Worm (Caenorhabditis elegans): ENCODE measurements around the gene pho-12.

The pho-12 gene

DNA sequence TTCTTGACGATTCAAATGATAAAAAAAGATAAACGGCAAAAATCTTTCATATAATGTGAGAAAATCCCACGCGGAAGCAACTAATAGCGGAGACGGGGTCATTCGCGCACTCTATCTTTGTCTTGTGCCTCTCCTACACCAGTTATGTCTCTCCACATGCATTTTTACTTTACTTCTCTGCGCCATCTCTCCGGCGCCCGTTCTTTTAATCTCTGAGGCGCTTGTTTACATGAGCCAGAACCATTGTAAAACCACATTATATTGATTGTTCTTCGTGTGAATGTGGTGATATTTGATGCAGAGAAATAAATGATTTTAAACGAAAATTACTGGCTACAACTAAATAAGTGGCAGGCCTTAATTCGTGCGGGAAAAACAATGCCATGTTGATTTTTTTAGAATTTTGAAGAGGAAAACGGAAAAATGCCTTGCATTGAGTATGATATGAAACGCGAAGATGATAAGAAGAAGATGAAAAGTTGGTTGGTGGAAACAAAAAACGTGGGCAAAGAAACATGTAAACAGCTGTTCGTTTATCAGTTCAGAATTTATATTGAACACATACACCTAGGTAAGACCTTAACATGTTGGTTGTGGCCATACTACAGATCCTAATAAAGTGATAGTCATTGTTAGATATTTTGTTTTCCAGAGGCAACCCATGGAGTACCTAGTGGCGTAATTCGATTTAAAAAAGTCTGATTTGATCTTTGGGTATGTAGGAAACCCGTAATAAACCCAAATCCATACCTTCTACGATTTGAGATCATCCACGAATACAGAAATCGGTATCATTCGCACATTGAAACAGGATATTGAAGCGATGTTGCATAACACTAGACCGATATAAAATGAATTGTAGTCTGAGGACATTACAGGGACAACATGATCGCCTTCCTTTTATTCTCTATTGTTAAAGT lies 32.0 kb upstream of the pho-12 start, which contains the start of gene C04G6.2 (continued):
- TF ChIP-seq vab-15 (tag; optimal IDR thresholded peaks at IDR 0.05) (no peak), C16A3.4 (tag; optimal IDR thresholded peaks at IDR 0.05) (no peak), ceh-8 (GFP tag; optimal IDR thresholded peaks at IDR 0.05) (no peak), unc-98 (GFP tag; IDR thresholded peaks at IDR 0.05) (no peak), C04F5.9 (tag; optimal IDR thresholded peaks at IDR 0.05) (no peak), unc-62 (GFP tag; optimal IDR thresholded peaks at IDR 0.05) (no peak), fos-1 (tag; optimal IDR thresholded peaks at IDR 0.05) (peak; percentile 30), hlh-4 (tag; optimal IDR thresholded peaks at IDR 0.05) (no peak), pag-3 (tag; optimal IDR thresholded peaks at IDR 0.05; ENCODE audit: borderline replicate concordance, insufficient read depth) (no peak), dpl-1 (GFP tag; optimal IDR thresholded peaks at IDR 0.05) (peak; percentile 10 to 56 (median 35)), ztf-4 (tag; optimal IDR thresholded peaks at IDR 0.05) (no peak), rnt-1 (tag; optimal IDR thresholded peaks at IDR 0.05) (peak; percentile 47), lin-14 (GFP tag; optimal IDR thresholded peaks at IDR 0.05) (peak; percentile 94), ztf-11 (tag; optimal IDR thresholded peaks at IDR 0.05) (no peak), sox-4 (tag; optimal IDR thresholded peaks at IDR 0.05) (no peak), efl-3 (GFP tag; optimal IDR thresholded peaks at IDR 0.05) (no peak), mef-2 (tag; optimal IDR thresholded peaks at IDR 0.05) (no peak), swsn-7 (tag; optimal IDR thresholded peaks at IDR 0.05) (peak; percentile 40), nhr-77 (tag; optimal IDR thresholded peaks at IDR 0.05) (peak; percentile 32), lsy-2 (tag; optimal IDR thresholded peaks at IDR 0.05) (peak; percentile 44 to 62), C34B4.2 (tag; optimal IDR thresholded peaks at IDR 0.05) (no peak), ets-5 (GFP tag; IDR thresholded peaks at IDR 0.05) (no peak), hpl-2 (GFP tag; optimal IDR thresholded peaks at IDR 0.05) (no peak), nhr-28 (tag; optimal IDR thresholded peaks at IDR 0.05) (no peak), fkh-10 (GFP tag; optimal IDR thresholded peaks at IDR 0.05) (no peak), egl-27 (tag; optimal IDR thresholded peaks at IDR 0.05) (no peak), fkh-4 (tag; optimal IDR thresholded peaks at IDR 0.05; ENCODE audit: borderline replicate concordance) (no peak), ceh-63 (GFP tag; optimal IDR thresholded peaks at IDR 0.05) (no peak), egl-13 (tag; optimal IDR thresholded peaks at IDR 0.05) (no peak), irx-1 (tag; optimal IDR thresholded peaks at IDR 0.05) (no peak), elt-3 (tag; optimal IDR thresholded peaks at IDR 0.05) (peak in 1 of 6 experiments; percentile 46), ceh-90 (tag; optimal IDR thresholded peaks at IDR 0.05) (no peak), lin-39 (tag; optimal IDR thresholded peaks at IDR 0.05) (no peak), elt-2 (tag; optimal IDR thresholded peaks at IDR 0.05) (peak; percentile 78), grh-1 (GFP tag; IDR thresholded peaks at IDR 0.05) (no peak), nhr-11 (tag; optimal IDR thresholded peaks at IDR 0.05) (no peak), lir-3 (tag; optimal IDR thresholded peaks at IDR 0.05; ENCODE audit: poor library complexity) (no peak), skn-1 (tag; optimal IDR thresholded peaks at IDR 0.05) (peak; percentile 32), ama-1 (optimal IDR thresholded peaks at IDR 0.05) (no peak)

- TF ChIP-seq vab-15 (tag; optimal IDR thresholded peaks at IDR 0.05) (no peak), efl-3 (GFP tag; optimal IDR thresholded peaks at IDR 0.05) (no peak), hlh-17 (GFP tag; optimal IDR thresholded peaks at IDR 0.05; ENCODE audit: borderline replicate concordance) (no peak), zip-4 (GFP tag; optimal IDR thresholded peaks at IDR 0.05) (no peak), hpl-2 (GFP tag; optimal IDR thresholded peaks at IDR 0.05) (no peak), lir-3 (tag; optimal IDR thresholded peaks at IDR 0.05; ENCODE audit: poor library complexity) (no peak), jun-1 (tag; optimal IDR thresholded peaks at IDR 0.05) (no peak), pqm-1 (tag; optimal IDR thresholded peaks at IDR 0.05) (no peak), grh-1 (GFP tag; IDR thresholded peaks at IDR 0.05) (no peak), nhr-85 (tag) (no peak), C04F5.9 (tag; optimal IDR thresholded peaks at IDR 0.05) (no peak), ceh-90 (tag; optimal IDR thresholded peaks at IDR 0.05) (no peak), lin-14 (GFP tag; optimal IDR thresholded peaks at IDR 0.05) (no peak), lin-39 (tag; optimal IDR thresholded peaks at IDR 0.05) (no peak), fkh-8 (tag; optimal IDR thresholded peaks at IDR 0.05) (no peak)
Observed at ce11 chrII:5091640-5092243, 31.1 kb upstream of the pho-12 start, which contains the start of gene pld-1. TSS of gene pld-1 (minus strand) at chrII:5091690.

All from whole organism, L1 larva.